Fruit fly (Drosophila melanogaster): ENCODE data around the gene polybromo.

Gene polybromo

dm6 chr3R:24790036-24790435 lies 15.0 kb downstream of the polybromo start, which contains the start of gene CG13634:
CG13634 (minus strand) TSS chr3R:24790136.
- TF ChIP-seq HLH106 (tag; optimal IDR thresholded peaks at IDR 0.05) (no peak), jim (GFP tag; optimal IDR thresholded peaks at IDR 0.05) (no peak), Jra (GFP tag; optimal IDR thresholded peaks at IDR 0.05) (no peak), psq (GFP tag; optimal IDR thresholded peaks at IDR 0.05) (no peak), dl (GFP tag; optimal IDR thresholded peaks at IDR 0.05; ENCODE audit: insufficient read depth in 1 of 2, partially characterized antibody in 2 of 2) (no peak), Abd-B (GFP tag; optimal IDR thresholded peaks at IDR 0.05) (no peak), Hr83 (GFP tag; optimal IDR thresholded peaks at IDR 0.05; ENCODE audit: poor library complexity, severe bottlenecking) (no peak), tai (GFP tag; optimal IDR thresholded peaks at IDR 0.05) (no peak), Mio (GFP tag; optimal IDR thresholded peaks at IDR 0.05) (no peak), Sp1 (GFP tag; optimal IDR thresholded peaks at IDR 0.05) (no peak), h (GFP tag; optimal IDR thresholded peaks at IDR 0.05) (no peak), foxo (GFP tag; optimal IDR thresholded peaks at IDR 0.05) (no peak), sv (GFP tag; optimal IDR thresholded peaks at IDR 0.05) (no peak)

- TF ChIP-seq CrebA (GFP tag; optimal IDR thresholded peaks at IDR 0.05; ENCODE audit: borderline replicate concordance), result no peak
- no peak for TF ChIP-seq Myc (optimal IDR thresholded peaks at IDR 0.05)
- TF ChIP-seq tai (GFP tag; optimal IDR thresholded peaks at IDR 0.05), result no peak
- no peak for TF ChIP-seq lola (GFP tag; optimal IDR thresholded peaks at IDR 0.05)
- TF ChIP-seq GATAd (GFP tag; optimal IDR thresholded peaks at IDR 0.05), result no peak
- no peak for TF ChIP-seq brk (GFP tag; optimal IDR thresholded peaks at IDR 0.05)
- no peak for TF ChIP-seq N (GFP tag; optimal IDR thresholded peaks at IDR 0.05)
- TF ChIP-seq h (GFP tag; optimal IDR thresholded peaks at IDR 0.05), result no peak
- no peak for TF ChIP-seq woc (GFP tag; optimal IDR thresholded peaks at IDR 0.05)
- no peak for TF ChIP-seq rgr (GFP tag; optimal IDR thresholded peaks at IDR 0.05)
- TF ChIP-seq sv (GFP tag; optimal IDR thresholded peaks at IDR 0.05), result no peak
Observed at dm6 chr3R:24787734-24788133, 17.3 kb downstream of the polybromo start, which contains the start of gene Ets96B. Ets96B (plus strand) TSS chr3R:24788054.

dm6 chr3R:24787042-24787565 lies 18.0 kb downstream of the polybromo start, which contains the start of gene CG5805:
CG5805 (minus strand) TSS chr3R:24787421.
- TF ChIP-seq brk (GFP tag; optimal IDR thresholded peaks at IDR 0.05) (no peak), CG9705 (GFP tag; optimal IDR thresholded peaks at IDR 0.05) (peak; percentile 79), Hr78 (GFP tag; optimal IDR thresholded peaks at IDR 0.05) (no peak), Rel (GFP tag; optimal IDR thresholded peaks at IDR 0.05) (no peak), Rel (tag; optimal IDR thresholded peaks at IDR 0.05) (peak; percentile 5), GATAd (GFP tag; optimal IDR thresholded peaks at IDR 0.05) (no peak), Dif (GFP tag; optimal IDR thresholded peaks at IDR 0.05; ENCODE audit: partially characterized antibody) (no peak), N (GFP tag; optimal IDR thresholded peaks at IDR 0.05) (no peak), Hnf4 (GFP tag; optimal IDR thresholded peaks at IDR 0.05) (no peak), Sp1 (GFP tag; optimal IDR thresholded peaks at IDR 0.05) (peak; percentile 67), pan (optimal IDR thresholded peaks at IDR 0.05) (no peak), sv (GFP tag; optimal IDR thresholded peaks at IDR 0.05) (peak; percentile 76), woc (GFP tag; optimal IDR thresholded peaks at IDR 0.05) (no peak), CG32264 (GFP tag; optimal IDR thresholded peaks at IDR 0.05) (peak; percentile 27), usp (GFP tag; optimal IDR thresholded peaks at IDR 0.05) (no peak), Hr83 (GFP tag; optimal IDR thresholded peaks at IDR 0.05; ENCODE audit: poor library complexity, severe bottlenecking) (peak; percentile 34), tai (GFP tag; optimal IDR thresholded peaks at IDR 0.05) (no peak), Jra (GFP tag; optimal IDR thresholded peaks at IDR 0.05) (no peak), dsf (GFP tag; optimal IDR thresholded peaks at IDR 0.05; ENCODE audit: borderline replicate concordance) (no peak), psq (GFP tag; optimal IDR thresholded peaks at IDR 0.05) (peak; percentile 57), sage (GFP tag; optimal IDR thresholded peaks at IDR 0.05) (peak; percentile 45), h (GFP tag; optimal IDR thresholded peaks at IDR 0.05) (peak; percentile 71), OdsH (GFP tag; optimal IDR thresholded peaks at IDR 0.05) (peak; percentile 54), Vsx2 (GFP tag; optimal IDR thresholded peaks at IDR 0.05; ENCODE audit: partially characterized antibody) (no peak), br (GFP tag; optimal IDR thresholded peaks at IDR 0.05) (peak; percentile 49), CrebA (GFP tag; optimal IDR thresholded peaks at IDR 0.05; ENCODE audit: borderline replicate concordance) (no peak), foxo (GFP tag; optimal IDR thresholded peaks at IDR 0.05) (peak in 1 of 2 experiments; percentile 47), Abd-B (GFP tag; optimal IDR thresholded peaks at IDR 0.05) (no peak), lola (GFP tag; optimal IDR thresholded peaks at IDR 0.05) (no peak), dl (GFP tag; optimal IDR thresholded peaks at IDR 0.05; ENCODE audit: insufficient read depth in 1 of 2, partially characterized antibody in 2 of 2) (no peak), jim (GFP tag; optimal IDR thresholded peaks at IDR 0.05) (no peak), HLH106 (tag; optimal IDR thresholded peaks at IDR 0.05) (peak; percentile 66), ey (GFP tag; optimal IDR thresholded peaks at IDR 0.05) (peak; percentile 28), Myc (optimal IDR thresholded peaks at IDR 0.05) (no peak), Dfd (GFP tag; optimal IDR thresholded peaks at IDR 0.05) (no peak), rgr (GFP tag; optimal IDR thresholded peaks at IDR 0.05) (peak; percentile 87), fru (GFP tag; optimal IDR thresholded peaks at IDR 0.05) (peak; percentile 47), Mio (GFP tag; optimal IDR thresholded peaks at IDR 0.05) (no peak), dmrt93B (GFP tag; optimal IDR thresholded peaks at IDR 0.05) (peak; percentile 90)
